Fruit fly (Drosophila melanogaster): Measurements from ENCODE around the gene Prps.

Gene Prps

dm6 chr3L:9671372-9671771 lies 25.1 kb downstream of the Prps start (continued):
- TF ChIP-seq CG11247 (GFP tag; IDR thresholded peaks at IDR 0.05) (0 out of 2 replicates have a peak, but pooled peaks have one; percentile 17), z (GFP tag; IDR thresholded peaks at IDR 0.05) (no peak), Dbx (GFP tag; IDR thresholded peaks at IDR 0.05) (0 out of 3 replicates have a peak, but pooled peaks have one; percentile 10), Lpt (GFP tag; optimal IDR thresholded peaks at IDR 0.05) (no peak), sens-2 (GFP tag; IDR thresholded peaks at IDR 0.05) (peak; percentile 39; the same call in 1 of the 2 replicates), HLH4C (GFP tag; IDR thresholded peaks at IDR 0.05; ENCODE audit: partially characterized antibody) (no peak), Aef1 (GFP tag; IDR thresholded peaks at IDR 0.05) (peak; percentile 67), crol (GFP tag; IDR thresholded peaks at IDR 0.05) (peak; percentile 42; the same call in 1 of the 2 replicates), CG4360 (GFP tag; IDR thresholded peaks at IDR 0.05) (peak; percentile 54), Trl (optimal IDR thresholded peaks at IDR 0.05) (no peak), Trl (GFP tag; optimal IDR thresholded peaks at IDR 0.05) (no peak), CG8290 (GFP tag; optimal IDR thresholded peaks at IDR 0.05) (no peak), CG8290 (tag; optimal IDR thresholded peaks at IDR 0.05) (no peak), CG34376 (GFP tag; optimal IDR thresholded peaks at IDR 0.05) (peak; percentile 78), exex (tag; optimal IDR thresholded peaks at IDR 0.05) (peak; percentile 96), prd (optimal IDR thresholded peaks at IDR 0.05) (no peak), prd (GFP tag; IDR thresholded peaks at IDR 0.05) (no peak), Hey (tag; optimal IDR thresholded peaks at IDR 0.05) (peak; percentile 51), Adf1 (GFP tag; IDR thresholded peaks at IDR 0.05) (peak; percentile 51; the same call in 1 of the 2 replicates), CG2129 (GFP tag; IDR thresholded peaks at IDR 0.05; ENCODE audit: partially characterized antibody) (no peak), CG17912 (GFP tag; optimal IDR thresholded peaks at IDR 0.05) (no peak), aop (GFP tag; IDR thresholded peaks at IDR 0.05) (no peak), grn (GFP tag; optimal IDR thresholded peaks at IDR 0.05) (peak; percentile 92), amos (GFP tag; IDR thresholded peaks at IDR 0.05; ENCODE audit: partially characterized antibody) (no peak), CG12104 (GFP tag; optimal IDR thresholded peaks at IDR 0.05) (no peak), CG6854 (GFP tag; optimal IDR thresholded peaks at IDR 0.05) (no peak), CG1024 (GFP tag; IDR thresholded peaks at IDR 0.05) (no peak), Xbp1 (GFP tag; optimal IDR thresholded peaks at IDR 0.05) (no peak), CG15696 (tag; optimal IDR thresholded peaks at IDR 0.05) (no peak), CG12769 (tag; optimal IDR thresholded peaks at IDR 0.05) (no peak), sob (GFP tag; IDR thresholded peaks at IDR 0.05) (0 out of 2 replicates have a peak, but pooled peaks have one; percentile 7), fu2 (GFP tag; optimal IDR thresholded peaks at IDR 0.05) (no peak), ci (GFP tag; IDR thresholded peaks at IDR 0.05) (0 out of 3 replicates have a peak, but pooled peaks have one; percentile 11), Camta (GFP tag; optimal IDR thresholded peaks at IDR 0.05) (no peak), CG9437 (GFP tag; optimal IDR thresholded peaks at IDR 0.05) (no peak)

- TF ChIP-seq kah (GFP tag; optimal IDR thresholded peaks at IDR 0.05) (peak; percentile 10), CG34422 (GFP tag; IDR thresholded peaks at IDR 0.05) (peak; percentile 59; the same call in 1 of the 3 replicates), scrt (GFP tag; optimal IDR thresholded peaks at IDR 0.05) (peak; percentile 100), NC2α (GFP tag; optimal IDR thresholded peaks at IDR 0.05) (no peak), ewg (GFP tag; optimal IDR thresholded peaks at IDR 0.05) (peak; percentile 85), dysf (GFP tag; IDR thresholded peaks at IDR 0.05) (0 out of 3 replicates have a peak, but pooled peaks have one; percentile 16), CG6654 (GFP tag; optimal IDR thresholded peaks at IDR 0.05) (no peak), CG31224 (GFP tag; IDR thresholded peaks at IDR 0.05) (peak; percentile 78)
Measured at dm6 chr3L:9643762-9644161, 52.7 kb downstream of the Prps start, which contains the start of gene CNMaR. Gene CNMaR, plus strand, starts transcription at chr3L:9644109.

All from whole organism, embryonic.